Worm (Caenorhabditis elegans) whole organism, late embryonic: ENCODE measurements around the gene Y38E10A.35.

Experiments used
- ama-1 ChIP-seq: fragments of 150-350 bp; optimal IDR thresholded peaks from 2 replicates; lab custom pipeline; 2014
- ceh-30 ChIP-seq: fragments of 150-350 bp; optimal IDR thresholded peaks from 2 replicates; lab custom pipeline; 2014; ENCODE audit warnings: missing biosample characterization, missing genetic modification characterization
- elt-4 ChIP-seq: sonication (generic microtip); optimal IDR thresholded peaks from 2 replicates; lab custom pipeline; 2016; ENCODE audit warnings: missing genetic modification characterization, missing compliant biosample characterization
- hlh-30 ChIP-seq: sonication (generic microtip); optimal IDR thresholded peaks from 2 replicates; lab custom pipeline; 2017; ENCODE audit warnings: antibody characterized with exemption, missing genetic modification characterization, missing compliant biosample characterization; ENCODE audit not compliant: insufficient read depth
- lim-6 ChIP-seq: sonication (generic microtip); optimal IDR thresholded peaks from 2 replicates; lab custom pipeline; 2016; ENCODE audit warnings: missing genetic modification characterization, missing compliant biosample characterization
- nfya-1 ChIP-seq: sonication (generic microtip); optimal IDR thresholded peaks from 2 replicates; lab custom pipeline; 2017; ENCODE audit warnings: missing genetic modification characterization, mild to moderate bottlenecking, missing compliant biosample characterization, antibody characterized with exemption, moderate library complexity
- npax-4 ChIP-seq: sonication (generic microtip); optimal IDR thresholded peaks from 2 replicates; lab custom pipeline; 2016; ENCODE audit warnings: missing genetic modification characterization, missing compliant biosample characterization
- pag-3 ChIP-seq: sonication (generic microtip); optimal IDR thresholded peaks from 2 replicates; lab custom pipeline; 2016; ENCODE audit warnings: missing compliant biosample characterization, missing genetic modification characterization, borderline replicate concordance
- pha-4 ChIP-seq: fragments of 150-350 bp; optimal IDR thresholded peaks from 2 replicates; lab custom pipeline; 2018; ENCODE audit warnings: missing biosample characterization, missing genetic modification reagents, missing genetic modification characterization
- rnt-1 ChIP-seq: sonication (generic microtip); optimal IDR thresholded peaks from 2 replicates; lab custom pipeline; 2016; ENCODE audit warnings: missing genetic modification characterization, missing compliant biosample characterization
- sdc-2 ChIP-seq: sonication (generic microtip); optimal IDR thresholded peaks from 2 replicates; lab custom pipeline; 2016; ENCODE audit warnings: missing genotype, missing genetic modification characterization, missing compliant biosample characterization
- ztf-16 ChIP-seq: sonication (generic microtip); optimal IDR thresholded peaks from 2 replicates; lab custom pipeline; 2017; ENCODE audit warnings: missing genetic modification characterization, missing compliant biosample characterization

DNA sequence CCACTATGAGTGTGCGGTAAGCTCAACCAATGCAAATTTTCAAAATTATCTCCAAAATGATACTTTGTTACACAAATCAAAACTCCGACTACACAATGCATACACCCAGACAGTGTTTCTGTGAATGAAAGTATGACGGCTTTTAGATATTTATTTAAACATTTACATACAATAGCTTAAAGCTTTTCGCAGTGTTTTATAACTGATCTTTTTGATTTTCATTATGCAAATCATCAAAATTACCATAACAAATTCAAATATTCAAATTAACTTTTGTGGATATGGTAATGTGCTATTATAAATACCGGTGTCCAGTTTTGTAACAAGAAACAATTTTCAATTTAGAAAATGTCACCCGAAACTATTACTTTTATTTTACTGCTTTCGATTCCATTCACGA lies 26.2 kb downstream of the Y38E10A.35 start, which contains the start of the genes F49C5.5 and F49C5.10:
- TF ChIP-seq hlh-30 (tag; lab: Kevin White, UChicago), result no peak
- TF ChIP-seq ztf-16 (tag; lab: Kevin White, UChicago), result no peak
- TF ChIP-seq ama-1 (lab: Kevin White, UChicago), result no peak
- TF ChIP-seq nfya-1 (tag; lab: Kevin White, UChicago), result no peak
- no peak for TF ChIP-seq lim-6 (tag; lab: Kevin White, UChicago)
- TF ChIP-seq pha-4 (tag; lab: Kevin White, UChicago), result no peak
- no peak for TF ChIP-seq sdc-2 (tag; lab: Kevin White, UChicago)
- TF ChIP-seq elt-4 (tag; lab: Kevin White, UChicago), result no peak
- TF ChIP-seq rnt-1, result no peak
- TF ChIP-seq ceh-30 (tag; lab: Kevin White, UChicago), result no peak
- TF ChIP-seq pag-3, result no peak
- TF ChIP-seq npax-4 (tag; lab: Kevin White, UChicago), result no peak
